Fruit fly (Drosophila melanogaster) Kc167 (cell line): ENCODE data around the gene Dad.

Experiments
- h ChIP-seq: fragments of >200 bp; optimal IDR thresholded peaks from 3 replicates; lab custom pipeline; 2018; ENCODE audit warnings: missing external identifiers
- psq ChIP-seq: fragments of >200 bp; optimal IDR thresholded peaks from 2 replicates; lab custom pipeline; 2017; ENCODE audit warnings: missing external identifiers

DNA sequence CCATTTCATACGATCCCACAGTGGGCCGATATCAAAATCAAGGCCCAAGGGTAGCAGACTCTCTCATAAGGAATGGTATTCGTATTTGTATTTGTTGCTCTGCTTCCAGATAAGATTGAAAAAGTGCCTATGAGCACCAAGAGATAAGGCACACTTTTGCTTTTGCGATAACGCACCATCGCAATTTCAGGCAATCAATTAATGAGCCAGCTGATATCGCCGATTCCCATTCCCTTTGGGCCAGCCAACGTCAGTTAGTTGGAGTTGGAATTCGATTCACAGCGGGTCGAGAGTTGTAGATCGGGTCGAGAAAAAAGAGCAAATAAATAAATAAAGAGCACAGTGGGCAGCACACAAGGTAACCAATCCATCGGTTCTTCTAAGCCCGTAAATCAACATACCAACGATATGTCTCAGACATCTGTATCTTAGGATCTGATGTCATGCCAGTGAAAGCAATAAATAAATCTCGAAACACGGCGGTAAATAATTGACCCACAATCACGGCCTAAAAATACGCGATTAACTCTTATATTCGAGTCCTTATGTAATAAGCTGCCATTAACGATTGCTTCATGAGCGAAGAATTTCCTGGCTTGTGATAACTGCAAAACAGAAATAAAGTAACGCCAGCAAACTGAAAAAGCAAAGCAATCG is 45.7 kb upstream of the Dad start, which contains the start of gene CG8907:
- no peak for TF ChIP-seq h (lab: Kevin White, UChicago)
- TF ChIP-seq psq = no peak
